Fruit fly (Drosophila melanogaster) whole organism, wandering third instar larva: ENCODE data around the gene cv-c.
A peak's percentile ranks its signal among the peaks of the same experiment; 100 is the strongest.

ENCODE experiments used
- Jra ChIP-seq: sonication (Bioruptor generic); optimal IDR thresholded peaks from 2 replicates; lab custom pipeline; 2016; ENCODE audit warnings: missing biosample characterization, missing genetic modification characterization
- Mio ChIP-seq: sonication (Bioruptor generic); optimal IDR thresholded peaks from 2 replicates; lab custom pipeline; 2016; ENCODE audit warnings: missing biosample characterization, missing genetic modification characterization
- foxo ChIP-seq, 2 experiments: fragments of 200-800 bp; sonication (Bioruptor generic); optimal IDR thresholded peaks; 2 replicates in 1 of 2; 3 replicates in 1 of 2; lab custom pipeline; 2016 to 2017; ENCODE audit warnings: missing biosample characterization in 2 of 2, missing genetic modification characterization in 2 of 2
- h ChIP-seq: fragments of 200-800 bp; sonication (Bioruptor generic); optimal IDR thresholded peaks from 3 replicates; lab custom pipeline; 2016; ENCODE audit warnings: missing biosample characterization, mild to moderate bottlenecking, missing genetic modification characterization

DNA sequence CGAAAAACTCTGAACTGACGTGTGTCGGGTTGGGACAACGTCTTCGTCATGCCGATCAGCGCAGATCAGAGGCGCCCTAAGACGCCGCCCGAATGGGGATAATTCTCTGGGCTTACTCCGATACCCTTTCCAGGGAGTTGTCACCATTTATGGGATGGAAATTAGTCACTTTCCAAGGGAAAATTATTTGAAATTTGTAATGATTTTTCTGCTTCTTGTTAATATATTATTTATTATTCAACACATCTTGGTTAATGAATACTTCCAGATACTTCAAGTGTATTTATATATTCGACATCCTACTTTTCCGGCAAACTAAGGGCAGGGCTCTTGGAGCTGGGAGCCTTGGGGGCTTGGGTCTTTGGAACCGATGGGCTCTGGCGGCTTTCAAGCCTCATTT is 51.2 kb downstream of the cv-c start:
- TF ChIP-seq Jra (no peak), foxo (GFP tag; optimal IDR thresholded peaks at IDR 0.05; lab: Kevin White, UChicago) (peak in 1 of 2 experiments; percentile 62), h (GFP tag; lab: Kevin White, UChicago) (peak; percentile 72), Mio (GFP tag; lab: Kevin White, UChicago) (no peak)
